Worm (Caenorhabditis elegans) whole organism, mixed stage, embryonic: ENCODE data around the gene comt-3.

Source experiments
- M03D4.4 ChIP-seq: sonication (generic microtip); optimal IDR thresholded peaks from 2 replicates; lab custom pipeline; 2017; ENCODE audit warnings: mild to moderate bottlenecking, missing genetic modification characterization, missing compliant biosample characterization
- cnd-1 ChIP-seq: fragments of 200-800 bp; sonication (Bioruptor generic); optimal IDR thresholded peaks from 2 replicates; lab custom pipeline; 2018; ENCODE audit warnings: mild to moderate bottlenecking, missing genetic modification characterization, missing compliant biosample characterization
- elt-1 ChIP-seq: sonication (generic microtip); optimal IDR thresholded peaks from 2 replicates; lab custom pipeline; 2017; ENCODE audit warnings: missing genetic modification characterization, mild to moderate bottlenecking, missing compliant biosample characterization, antibody characterized with exemption, moderate library complexity, borderline replicate concordance; ENCODE audit not compliant: insufficient read depth
- flh-1 ChIP-seq: fragments of 200-800 bp; sonication (Bioruptor generic); optimal IDR thresholded peaks from 2 replicates; lab custom pipeline; 2018; ENCODE audit warnings: mild to moderate bottlenecking, missing genetic modification characterization, moderate library complexity, missing compliant biosample characterization
- lsy-2 ChIP-seq: fragments of 150-350 bp; optimal IDR thresholded peaks from 2 replicates; lab custom pipeline; 2014; ENCODE audit warnings: missing biosample characterization, missing genetic modification characterization
- nhr-12 ChIP-seq: fragments of 150-350 bp; optimal IDR thresholded peaks from 2 replicates; lab custom pipeline; 2014; ENCODE audit warnings: missing biosample characterization, missing genetic modification characterization
- nhr-237 ChIP-seq: fragments of 150-350 bp; optimal IDR thresholded peaks from 2 replicates; lab custom pipeline; 2014; ENCODE audit warnings: missing biosample characterization, missing genetic modification characterization
- nhr-76 ChIP-seq: sonication (generic microtip); optimal IDR thresholded peaks from 2 replicates; lab custom pipeline; 2017; ENCODE audit warnings: missing biosample characterization, missing genetic modification characterization
- pha-4 ChIP-seq: fragments of 150-350 bp; optimal IDR thresholded peaks from 2 replicates; lab custom pipeline; 2018; ENCODE audit warnings: missing biosample characterization, missing genetic modification reagents, missing genetic modification characterization
- sptf-1 ChIP-seq: sonication (generic microtip); optimal IDR thresholded peaks from 2 replicates; lab custom pipeline; 2017; ENCODE audit warnings: mild to moderate bottlenecking, missing genetic modification characterization, moderate library complexity, missing compliant biosample characterization
- tbx-8 ChIP-seq: fragments of 200-800 bp; sonication (Bioruptor generic); optimal IDR thresholded peaks from 2 replicates; lab custom pipeline; 2018; ENCODE audit warnings: mild to moderate bottlenecking, missing genetic modification characterization, moderate library complexity, missing compliant biosample characterization
- unc-39 ChIP-seq: fragments of 150-350 bp; optimal IDR thresholded peaks from 2 replicates; lab custom pipeline; 2014; ENCODE audit warnings: missing biosample characterization, missing genetic modification characterization
- unc-62 ChIP-seq: fragments of 150-350 bp; optimal IDR thresholded peaks from 2 replicates; lab custom pipeline; 2014; ENCODE audit warnings: missing biosample characterization, missing genetic modification reagents, missing genetic modification characterization
- ztf-11 ChIP-seq: fragments of 150-350 bp; optimal IDR thresholded peaks from 2 replicates; lab custom pipeline; 2014; ENCODE audit warnings: missing biosample characterization, missing genetic modification characterization

DNA sequence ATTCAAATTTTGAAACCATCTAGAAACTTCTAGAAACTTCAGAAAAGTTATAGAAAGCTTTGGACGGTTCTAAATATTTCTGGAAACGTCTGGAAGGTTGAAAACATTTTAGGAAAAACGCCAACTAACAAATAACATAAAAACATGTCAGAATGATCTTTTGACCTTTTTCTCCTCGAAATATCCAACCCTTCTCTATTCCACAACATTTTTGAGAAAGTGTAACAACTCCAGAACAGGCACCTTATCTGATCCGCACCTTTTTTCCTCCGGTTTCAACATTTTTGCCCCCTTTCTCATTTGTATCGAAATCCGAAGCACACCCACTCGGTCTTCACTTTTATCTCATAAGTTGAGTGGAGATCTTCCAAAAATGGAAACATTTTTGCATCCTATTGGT, 53.0 kb downstream of the comt-3 start, which contains the start of gene F22F7.3:
- TF ChIP-seq elt-1, result no peak
- no peak for TF ChIP-seq tbx-8 (GFP tag; lab: Kevin White, UChicago)
- TF ChIP-seq nhr-237 (tag; lab: Kevin White, UChicago), result no peak
- TF ChIP-seq unc-39 (tag; lab: Kevin White, UChicago), result no peak
- no peak for TF ChIP-seq ztf-11 (tag; lab: Kevin White, UChicago)
- no peak for TF ChIP-seq lsy-2 (tag; lab: Kevin White, UChicago)
- TF ChIP-seq unc-62 (GFP tag; lab: Kevin White, UChicago), result no peak
- TF ChIP-seq M03D4.4, result no peak
- TF ChIP-seq nhr-76, result no peak
- no peak for TF ChIP-seq sptf-1 (tag; lab: Kevin White, UChicago)
- no peak for TF ChIP-seq pha-4 (tag; lab: Kevin White, UChicago)
- TF ChIP-seq flh-1 (GFP tag; lab: Kevin White, UChicago), result no peak
- no peak for TF ChIP-seq nhr-12 (tag; lab: Kevin White, UChicago)
- TF ChIP-seq cnd-1 (tag; lab: Kevin White, UChicago), result no peak
